Worm (Caenorhabditis elegans) whole organism, mixed stage, embryonic: Measurements from ENCODE around the gene fbxb-40.
"Not testable (repeated sequence)": the region's sequence is repeated elsewhere in the genome, so short reads cannot be mapped to it uniquely, and the experiment has no call there.

Source experiments
- M03D4.4 ChIP-seq: sonication (generic microtip); optimal IDR thresholded peaks from 2 replicates; lab custom pipeline; 2017; ENCODE audit warnings: mild to moderate bottlenecking, missing genetic modification characterization, missing compliant biosample characterization
- bed-3 ChIP-seq: fragments of 200-800 bp; sonication (Bioruptor generic); optimal IDR thresholded peaks from 3 replicates; lab custom pipeline; 2018; ENCODE audit warnings: mild to moderate bottlenecking, missing genetic modification characterization, moderate library complexity, missing compliant biosample characterization
- blmp-1 ChIP-seq: fragments of 150-350 bp; optimal IDR thresholded peaks from 2 replicates; lab custom pipeline; 2014; ENCODE audit warnings: missing biosample characterization, missing genetic modification characterization
- ceh-39 ChIP-seq: fragments of 150-350 bp; optimal IDR thresholded peaks from 2 replicates; lab custom pipeline; 2014; ENCODE audit warnings: missing biosample characterization, missing genetic modification characterization
- ceh-43 ChIP-seq: fragments of 200-800 bp; sonication (Bioruptor generic); optimal IDR thresholded peaks from 2 replicates; lab custom pipeline; 2018; ENCODE audit warnings: mild to moderate bottlenecking, missing genetic modification characterization, moderate library complexity, missing compliant biosample characterization
- ceh-83 ChIP-seq: fragments of 200-800 bp; sonication (Bioruptor generic); optimal IDR thresholded peaks from 2 replicates; lab custom pipeline; 2018; ENCODE audit warnings: mild to moderate bottlenecking, missing genetic modification characterization, missing compliant biosample characterization
- ces-1 ChIP-seq: fragments of 150-350 bp; optimal IDR thresholded peaks from 2 replicates; lab custom pipeline; 2014; ENCODE audit warnings: missing biosample characterization, missing genetic modification reagents, missing genetic modification characterization
- cnd-1 ChIP-seq: fragments of 200-800 bp; sonication (Bioruptor generic); optimal IDR thresholded peaks from 2 replicates; lab custom pipeline; 2018; ENCODE audit warnings: mild to moderate bottlenecking, missing genetic modification characterization, missing compliant biosample characterization
- drap-1 ChIP-seq: fragments of 200-800 bp; sonication (Bioruptor generic); optimal IDR thresholded peaks from 3 replicates; lab custom pipeline; 2018; ENCODE audit warnings: mild to moderate bottlenecking, missing genetic modification characterization, missing compliant biosample characterization
- elt-1 ChIP-seq: sonication (generic microtip); optimal IDR thresholded peaks from 2 replicates; lab custom pipeline; 2017; ENCODE audit warnings: missing genetic modification characterization, mild to moderate bottlenecking, missing compliant biosample characterization, antibody characterized with exemption, moderate library complexity, borderline replicate concordance; ENCODE audit not compliant: insufficient read depth
- elt-3 ChIP-seq: fragments of 150-350 bp; optimal IDR thresholded peaks from 2 replicates; lab custom pipeline; 2014; ENCODE audit warnings: missing biosample characterization, missing genetic modification characterization
- flh-1 ChIP-seq: fragments of 200-800 bp; sonication (Bioruptor generic); optimal IDR thresholded peaks from 2 replicates; lab custom pipeline; 2018; ENCODE audit warnings: mild to moderate bottlenecking, missing genetic modification characterization, moderate library complexity, missing compliant biosample characterization
- ham-2 ChIP-seq: fragments of 200-800 bp; sonication (Bioruptor generic); optimal IDR thresholded peaks from 2 replicates; lab custom pipeline; 2018; ENCODE audit warnings: mild to moderate bottlenecking, missing genetic modification characterization, missing compliant biosample characterization
- hlh-1 ChIP-seq: fragments of 150-350 bp; optimal IDR thresholded peaks from 2 replicates; lab custom pipeline; 2014; ENCODE audit warnings: missing biosample characterization, missing genetic modification reagents, missing genetic modification characterization
- lin-13 ChIP-seq: fragments of 150-350 bp; optimal IDR thresholded peaks from 2 replicates; lab custom pipeline; 2014; ENCODE audit warnings: missing biosample characterization, missing genetic modification characterization
- lin-32 ChIP-seq: fragments of 200-800 bp; sonication (Bioruptor generic); optimal IDR thresholded peaks from 2 replicates; lab custom pipeline; 2018; ENCODE audit warnings: mild to moderate bottlenecking, missing genetic modification characterization, missing compliant biosample characterization
- lsy-2 ChIP-seq: fragments of 150-350 bp; optimal IDR thresholded peaks from 2 replicates; lab custom pipeline; 2014; ENCODE audit warnings: missing biosample characterization, missing genetic modification characterization
- mep-1 ChIP-seq: fragments of 150-350 bp; optimal IDR thresholded peaks from 2 replicates; lab custom pipeline; 2017; ENCODE audit warnings: missing biosample characterization, missing genetic modification reagents, missing genetic modification characterization, inconsistent platforms
- mls-2 ChIP-seq: sonication (generic microtip); optimal IDR thresholded peaks from 2 replicates; lab custom pipeline; 2016; ENCODE audit warnings: mild to moderate bottlenecking, missing genetic modification characterization, moderate library complexity, missing compliant biosample characterization
- nhr-12 ChIP-seq: fragments of 150-350 bp; optimal IDR thresholded peaks from 2 replicates; lab custom pipeline; 2014; ENCODE audit warnings: missing biosample characterization, missing genetic modification characterization
- nhr-2 ChIP-seq: fragments of 150-350 bp; optimal IDR thresholded peaks from 2 replicates; lab custom pipeline; 2014; ENCODE audit warnings: missing biosample characterization, missing genetic modification characterization
- nhr-237 ChIP-seq: fragments of 150-350 bp; optimal IDR thresholded peaks from 2 replicates; lab custom pipeline; 2014; ENCODE audit warnings: missing biosample characterization, missing genetic modification characterization
- pha-4 ChIP-seq: fragments of 150-350 bp; optimal IDR thresholded peaks from 2 replicates; lab custom pipeline; 2018; ENCODE audit warnings: missing biosample characterization, missing genetic modification reagents, missing genetic modification characterization
- sem-2 ChIP-seq: fragments of 200-800 bp; sonication (Bioruptor generic); optimal IDR thresholded peaks from 2 replicates; lab custom pipeline; 2018; ENCODE audit warnings: mild to moderate bottlenecking, missing genetic modification characterization, missing compliant biosample characterization
- snpc-4 ChIP-seq: fragments of 150-350 bp; optimal IDR thresholded peaks from 2 replicates; lab custom pipeline; 2014; ENCODE audit warnings: missing biosample characterization, missing genetic modification characterization
- sptf-1 ChIP-seq: sonication (generic microtip); optimal IDR thresholded peaks from 2 replicates; lab custom pipeline; 2017; ENCODE audit warnings: mild to moderate bottlenecking, missing genetic modification characterization, moderate library complexity, missing compliant biosample characterization
- unc-120 ChIP-seq: sonication (generic microtip); optimal IDR thresholded peaks from 2 replicates; lab custom pipeline; 2017; ENCODE audit warnings: missing genetic modification characterization, missing compliant biosample characterization; ENCODE audit not compliant: poor library complexity, severe bottlenecking
- unc-39 ChIP-seq: fragments of 150-350 bp; optimal IDR thresholded peaks from 2 replicates; lab custom pipeline; 2014; ENCODE audit warnings: missing biosample characterization, missing genetic modification characterization
- unc-62 ChIP-seq: fragments of 150-350 bp; optimal IDR thresholded peaks from 2 replicates; lab custom pipeline; 2014; ENCODE audit warnings: missing biosample characterization, missing genetic modification reagents, missing genetic modification characterization
- zip-8 ChIP-seq: fragments of 150-350 bp; optimal IDR thresholded peaks from 2 replicates; lab custom pipeline; 2014; ENCODE audit warnings: missing biosample characterization, missing genetic modification characterization
- ztf-11 ChIP-seq: fragments of 150-350 bp; optimal IDR thresholded peaks from 2 replicates; lab custom pipeline; 2014; ENCODE audit warnings: missing biosample characterization, missing genetic modification characterization

Gene fbxb-40

DNA sequence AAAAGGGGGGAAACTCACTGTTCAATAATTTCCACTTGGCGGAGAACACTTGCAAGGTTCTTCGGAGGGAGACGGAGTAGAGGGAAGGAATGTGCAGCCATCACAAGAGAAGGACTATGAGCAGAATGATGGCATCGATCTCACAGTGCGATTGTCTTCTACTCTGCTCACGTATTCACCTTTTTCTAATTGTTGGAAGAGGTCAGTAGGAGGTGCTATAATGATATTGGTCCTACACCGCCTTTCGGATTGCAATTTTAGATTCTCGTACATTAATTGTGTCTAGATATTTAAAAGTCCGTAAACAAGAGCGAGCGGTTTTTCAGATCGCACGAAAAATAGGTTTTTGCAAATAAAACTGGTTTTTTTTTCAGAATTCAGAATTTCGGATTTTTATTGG lies 9.3 kb downstream of the fbxb-40 start, which contains the start of gene fbxb-39:
Gene fbxb-39 (minus strand): TSS at position 101 of the 400 bp plus-strand sequence.
- TF ChIP-seq mep-1 (tag; lab: Kevin White, UChicago), result no peak
- no peak for TF ChIP-seq ces-1 (GFP tag; lab: Kevin White, UChicago)
- no peak for TF ChIP-seq bed-3
- TF ChIP-seq blmp-1 (tag; lab: Kevin White, UChicago), result no peak
- TF ChIP-seq unc-62 (GFP tag; lab: Kevin White, UChicago), result no peak
- no peak for TF ChIP-seq elt-3 (tag; lab: Kevin White, UChicago)
- no peak for TF ChIP-seq hlh-1 (tag; lab: Kevin White, UChicago)
- no peak for TF ChIP-seq unc-39
- TF ChIP-seq drap-1 (GFP tag; lab: Kevin White, UChicago), result no peak
- no peak for TF ChIP-seq lsy-2 (tag; lab: Kevin White, UChicago)
- TF ChIP-seq nhr-237, result no peak
- no peak for TF ChIP-seq zip-8 (tag; lab: Kevin White, UChicago)
- TF ChIP-seq, all 35 proteins: peak for 0

DNA sequence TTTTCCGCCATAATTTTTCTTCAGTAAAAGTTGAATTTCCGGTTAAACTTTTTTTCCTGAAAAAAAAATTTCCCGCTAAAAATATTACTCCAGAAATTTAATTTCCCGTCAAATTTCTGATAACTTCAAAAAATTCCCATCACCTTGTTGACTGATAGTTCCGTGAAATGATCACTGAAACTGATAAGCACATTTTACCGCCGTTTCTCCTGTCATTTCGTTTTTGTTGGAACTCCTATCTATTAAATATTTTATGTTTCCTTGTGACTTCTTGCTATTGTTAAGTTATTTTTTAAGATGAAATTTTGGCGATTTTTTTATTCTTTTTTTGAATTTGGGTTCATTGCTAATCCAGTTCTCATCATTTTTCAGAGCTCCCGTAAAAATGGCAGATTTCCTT lies 21.1 kb downstream of the fbxb-40 start, which contains the start of gene math-34:
Gene math-34 (plus strand): TSS at position 371 of the 400 bp plus-strand sequence.
- TF ChIP-seq hlh-1 (tag; lab: Kevin White, UChicago) (no peak), ceh-43 (GFP tag; lab: Kevin White, UChicago) (no peak), lsy-2 (tag; lab: Kevin White, UChicago) (no peak), ztf-11 (tag; lab: Kevin White, UChicago) (no peak), cnd-1 (tag; lab: Kevin White, UChicago) (no peak), ceh-83 (GFP tag; lab: Kevin White, UChicago) (no peak), bed-3 (no peak), ceh-39 (no peak), mep-1 (tag; lab: Kevin White, UChicago) (no peak), lin-32 (no peak), unc-39 (no peak), nhr-237 (no peak), lin-13 (tag; lab: Kevin White, UChicago) (no peak), flh-1 (GFP tag; lab: Kevin White, UChicago) (no peak), mls-2 (tag; lab: Kevin White, UChicago) (no peak)

DNA sequence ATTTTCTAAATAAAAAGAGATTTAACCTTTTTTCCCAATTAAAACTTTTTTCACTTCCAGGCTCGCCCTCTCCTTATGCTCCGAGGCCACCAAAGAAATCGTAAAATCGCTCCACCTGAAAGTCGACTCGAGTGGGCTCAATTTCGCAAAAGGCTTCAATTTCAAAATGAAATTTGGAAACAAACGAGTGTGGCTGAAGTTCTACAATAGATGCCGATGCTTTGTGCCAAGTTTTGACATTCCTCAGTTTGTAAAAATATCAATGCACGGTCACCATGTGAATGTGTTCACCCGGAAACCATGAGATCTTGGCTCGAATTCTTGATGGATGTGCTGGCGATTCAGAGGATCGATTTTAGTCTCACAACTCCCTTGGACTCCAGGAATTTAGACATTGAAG lies 23.1 kb downstream of the fbxb-40 start, which contains the start of gene M01D1.12:
Gene M01D1.12 (plus strand): TSS at position 301 of the 400 bp plus-strand sequence.
- TF ChIP-seq ztf-11 (tag; lab: Kevin White, UChicago), result no peak

DNA sequence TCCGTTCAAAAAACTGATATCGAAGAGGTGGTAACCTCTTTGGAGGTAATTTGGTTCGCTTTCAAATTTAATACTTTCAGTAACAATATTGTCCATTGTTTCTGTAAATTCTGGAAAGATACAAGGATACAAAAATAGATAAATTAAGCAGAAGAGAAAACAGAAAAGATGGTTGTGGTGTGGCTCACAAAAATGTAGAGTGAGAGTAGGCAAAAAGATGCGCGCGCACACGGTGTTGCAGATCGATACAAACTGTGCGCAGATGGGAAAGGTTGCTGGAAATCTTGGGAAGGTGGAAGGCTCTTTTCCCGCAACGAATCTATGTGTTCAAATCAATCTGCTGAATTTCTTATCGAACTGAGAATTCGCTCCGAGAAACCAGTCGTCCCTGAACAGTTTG lies 25.1 kb downstream of the fbxb-40 start, which contains the start of gene btb-11:
Gene btb-11 (minus strand): TSS at position 101 of the 400 bp plus-strand sequence.
- not testable (repeated sequence) for TF ChIP-seq unc-39; mep-1 (tag; lab: Kevin White, UChicago); pha-4 (tag; lab: Kevin White, UChicago)

DNA sequence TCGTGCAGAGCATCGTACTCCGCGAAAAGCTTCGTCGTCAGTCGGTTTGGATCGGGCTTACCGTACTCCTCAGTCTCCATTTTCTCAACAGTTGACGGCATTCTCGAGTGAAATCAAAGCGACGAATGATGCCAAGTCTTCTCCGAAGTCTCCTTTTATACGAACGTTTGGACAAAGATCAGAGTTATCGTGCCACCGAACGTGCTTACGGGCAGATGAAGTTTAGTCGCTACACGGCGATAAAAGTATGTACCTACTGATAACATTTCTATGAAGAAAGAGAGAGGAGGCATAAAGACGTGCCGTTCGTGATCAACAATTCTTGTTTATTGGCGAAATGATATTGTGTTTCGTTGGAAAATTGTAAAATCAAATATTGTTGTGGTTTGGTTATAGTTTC lies 43.4 kb downstream of the fbxb-40 start, which contains the start of gene F45D11.14:
Gene F45D11.14 (minus strand): TSS at position 101 of the 400 bp plus-strand sequence.
- TF ChIP-seq nhr-12; mep-1 (tag; lab: Kevin White, UChicago); ham-2 (GFP tag; lab: Kevin White, UChicago): not testable (repeated sequence)

DNA sequence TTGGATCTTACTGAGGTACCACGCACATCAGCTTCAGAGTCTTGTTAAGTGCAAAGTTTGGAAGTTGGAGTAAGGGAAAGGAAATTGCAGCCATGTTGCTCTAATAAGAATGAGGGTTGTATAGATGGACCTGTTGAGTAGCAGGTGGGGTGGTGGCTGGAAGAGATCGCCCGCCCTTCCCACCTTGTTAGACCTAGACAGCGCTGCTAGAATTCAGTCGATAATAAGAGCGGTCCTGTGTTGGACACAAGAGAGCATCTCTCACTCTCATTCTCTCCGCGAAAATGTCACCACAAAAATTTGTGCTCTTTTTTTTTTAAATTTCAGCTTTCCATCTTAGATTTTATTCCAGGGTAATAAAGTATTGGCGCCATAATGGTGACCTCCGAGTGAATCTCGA lies 48.4 kb downstream of the fbxb-40 start, which contains the start of the genes fbxb-30 and F45D11.5:
Gene fbxb-30 (minus strand): TSS at position 101 of the 400 bp plus-strand sequence.
Gene F45D11.5 (plus strand): TSS at position 352 of the 400 bp plus-strand sequence.
- TF ChIP-seq sptf-1 (tag; lab: Kevin White, UChicago) (no peak), ceh-83 (GFP tag; lab: Kevin White, UChicago) (no peak), nhr-12 (no peak), unc-62 (GFP tag; lab: Kevin White, UChicago) (no peak), nhr-2 (no peak), elt-1 (tag; lab: Kevin White, UChicago) (no peak), ces-1 (GFP tag; lab: Kevin White, UChicago) (no peak), cnd-1 (tag; lab: Kevin White, UChicago) (no peak), ceh-43 (GFP tag; lab: Kevin White, UChicago) (no peak), unc-120 (tag; lab: Kevin White, UChicago) (no peak), M03D4.4 (tag; lab: Kevin White, UChicago) (no peak), lin-13 (tag; lab: Kevin White, UChicago) (no peak), snpc-4 (tag; lab: Kevin White, UChicago) (no peak), sem-2 (GFP tag; lab: Kevin White, UChicago) (no peak), mls-2 (tag; lab: Kevin White, UChicago) (no peak), blmp-1 (tag; lab: Kevin White, UChicago) (no peak), bed-3 (no peak)
- TF ChIP-seq, all 35 proteins: peak for 0
